Worm (Caenorhabditis elegans) whole organism, L1 larva: ENCODE measurements around the gene exc-1.

Experiments
- C04F5.9 ChIP-seq: sonication (generic microtip); optimal IDR thresholded peaks from 2 replicates; lab custom pipeline; 2016; ENCODE audit warnings: missing genetic modification characterization, missing compliant biosample characterization
- C34B4.2 ChIP-seq: sonication (generic microtip); optimal IDR thresholded peaks from 2 replicates; lab custom pipeline; 2017; ENCODE audit warnings: mild to moderate bottlenecking, missing genetic modification characterization, missing compliant biosample characterization
- aha-1 ChIP-seq: fragments of 150-350 bp; optimal IDR thresholded peaks from 2 replicates; lab custom pipeline; 2014; ENCODE audit warnings: missing biosample characterization, missing genetic modification characterization
- blmp-1 ChIP-seq: fragments of 150-350 bp; optimal IDR thresholded peaks from 2 replicates; lab custom pipeline; 2014; ENCODE audit warnings: missing biosample characterization, missing genetic modification characterization
- egl-27 ChIP-seq, 2 experiments: fragments of 150-350 bp in 1 of 2; sonication (generic microtip); optimal IDR thresholded peaks; 3 replicates each; lab custom pipeline; 2017 to 2018; ENCODE audit warnings: missing biosample characterization in 2 of 2, missing genetic modification characterization in 2 of 2, missing genetic modification reagents in 2 of 2
- elt-2 ChIP-seq: sonication (generic microtip); optimal IDR thresholded peaks from 2 replicates; lab custom pipeline; 2016; ENCODE audit warnings: missing genetic modification characterization, mild to moderate bottlenecking, inconsistent platforms, missing compliant biosample characterization, missing genetic modification reagents
- elt-3 ChIP-seq, 6 experiments: fragments of 150-350 bp in 1 of 6; sonication (generic microtip); optimal IDR thresholded peaks; 2 replicates each; lab custom pipeline; 2017 to 2018; ENCODE audit warnings: missing biosample characterization in 6 of 6, missing genetic modification characterization in 6 of 6, inconsistent platforms in 1 of 6
- hlh-17 ChIP-seq: fragments of 200-800 bp; sonication (Bioruptor generic); optimal IDR thresholded peaks from 2 replicates; lab custom pipeline; 2018; ENCODE audit warnings: missing genetic modification characterization, mild to moderate bottlenecking, missing compliant biosample characterization, moderate library complexity, borderline replicate concordance
- hlh-4 ChIP-seq: sonication (generic microtip); optimal IDR thresholded peaks from 2 replicates; lab custom pipeline; 2016; ENCODE audit warnings: mild to moderate bottlenecking, missing genetic modification characterization, missing compliant biosample characterization
- lin-14 ChIP-seq: fragments of 200-800 bp; sonication (Bioruptor generic); optimal IDR thresholded peaks from 2 replicates; lab custom pipeline; 2018; ENCODE audit warnings: mild to moderate bottlenecking, missing genetic modification characterization, moderate library complexity, missing compliant biosample characterization
- lin-35 ChIP-seq, 2 experiments: fragments of 150-350 bp; optimal IDR thresholded peaks; 2 replicates each; lab custom pipeline; 2014; ENCODE audit warnings: missing biosample characterization in 2 of 2, missing genetic modification characterization in 2 of 2, missing genetic modification reagents in 2 of 2
- mdl-1 ChIP-seq, 2 experiments: fragments of 150-350 bp; optimal IDR thresholded peaks; 2 replicates each; lab custom pipeline; 2014 to 2017; ENCODE audit warnings: missing biosample characterization in 2 of 2, missing genetic modification characterization in 2 of 2, inconsistent platforms in 1 of 2
- nhr-11 ChIP-seq: fragments of 150-350 bp; optimal IDR thresholded peaks from 2 replicates; lab custom pipeline; 2014; ENCODE audit warnings: missing biosample characterization, missing genetic modification characterization
- nhr-12 ChIP-seq: sonication (generic microtip); optimal IDR thresholded peaks from 2 replicates; lab custom pipeline; 2017; ENCODE audit warnings: missing biosample characterization, missing genetic modification characterization
- nhr-20 ChIP-seq: sonication (generic microtip); optimal IDR thresholded peaks from 2 replicates; lab custom pipeline; 2016; ENCODE audit warnings: mild to moderate bottlenecking, missing genetic modification characterization, missing compliant biosample characterization
- pag-3 ChIP-seq: sonication (generic microtip); optimal IDR thresholded peaks from 2 replicates; lab custom pipeline; 2017; ENCODE audit warnings: missing genetic modification characterization, mild to moderate bottlenecking, missing compliant biosample characterization, antibody characterized with exemption, borderline replicate concordance; ENCODE audit not compliant: insufficient read depth
- unc-30 ChIP-seq: sonication (generic microtip); optimal IDR thresholded peaks from 2 replicates; lab custom pipeline; 2017; ENCODE audit warnings: missing biosample characterization, missing genetic modification characterization
- unc-86 ChIP-seq: sonication (generic microtip); optimal IDR thresholded peaks from 2 replicates; lab custom pipeline; 2016; ENCODE audit warnings: missing genetic modification characterization, missing compliant biosample characterization

Gene exc-1

ce11 chrX:15427931-15428330, 49.3 kb downstream of the exc-1 start, which contains the start of gene nas-13:
Gene nas-13, minus strand, starts transcription at chrX:15428253.
- no peak for TF ChIP-seq nhr-12 (tag; lab: Kevin White, UChicago)
- peak; percentile 86 for TF ChIP-seq blmp-1
- no peak for TF ChIP-seq C34B4.2 (tag; lab: Kevin White, UChicago)
- TF ChIP-seq, all 84 proteins: peak for 1

- TF ChIP-seq lin-14 (GFP tag; lab: Kevin White, UChicago) (peak; percentile 66), elt-3 (tag; optimal IDR thresholded peaks at IDR 0.05; lab: Kevin White, UChicago) (peak in 2 of 6 experiments; percentile 17 to 25), lin-35 (GFP tag; optimal IDR thresholded peaks at IDR 0.05; lab: Kevin White, UChicago) (peak in 1 of 2 experiments; percentile 55), hlh-17 (GFP tag; lab: Kevin White, UChicago) (no peak), nhr-20 (tag; lab: Kevin White, UChicago) (peak; percentile 20), unc-30 (tag; lab: Kevin White, UChicago) (no peak), C04F5.9 (tag; lab: Kevin White, UChicago) (no peak), unc-86 (no peak), blmp-1 (peak; percentile 49), mdl-1 (tag; optimal IDR thresholded peaks at IDR 0.05; lab: Kevin White, UChicago) (peak in 1 of 2 experiments; percentile 31), aha-1 (tag; lab: Kevin White, UChicago) (no peak), nhr-11 (no peak), pag-3 (peak; percentile 18), elt-2 (tag; lab: Kevin White, UChicago) (peak; percentile 79), egl-27 (tag; optimal IDR thresholded peaks at IDR 0.05; lab: Kevin White, UChicago) (no peak)
- TF ChIP-seq, all 84 proteins: peak for 8
Measured at ce11 chrX:15423708-15424423, 53.3 kb downstream of the exc-1 start.

ce11 chrX:15420671-15421070, 56.5 kb downstream of the exc-1 start, which contains the start of gene F39D8.3:
Gene F39D8.3, plus strand, starts transcription at chrX:15420971.
- peak; percentile 25 for TF ChIP-seq blmp-1
- TF ChIP-seq hlh-4 (tag; lab: Kevin White, UChicago): no peak
